Worm (Caenorhabditis elegans) whole organism, L1 larva: Measurements from ENCODE around the gene rpl-36.

Experiments
- C16A3.4 ChIP-seq: fragments of 150-350 bp; optimal IDR thresholded peaks from 2 replicates; lab custom pipeline; 2014; ENCODE audit warnings: missing biosample characterization, missing genetic modification characterization
- C34B4.2 ChIP-seq: sonication (generic microtip); optimal IDR thresholded peaks from 2 replicates; lab custom pipeline; 2017; ENCODE audit warnings: mild to moderate bottlenecking, missing genetic modification characterization, missing compliant biosample characterization
- Y116A8C.19 ChIP-seq: sonication (generic microtip); optimal IDR thresholded peaks from 2 replicates; lab custom pipeline; 2016; ENCODE audit warnings: missing compliant biosample characterization, missing genetic modification characterization, borderline replicate concordance
- ama-1 ChIP-seq: fragments of 150-350 bp; optimal IDR thresholded peaks from 2 replicates; lab custom pipeline; 2014
- blmp-1 ChIP-seq: fragments of 150-350 bp; optimal IDR thresholded peaks from 2 replicates; lab custom pipeline; 2014; ENCODE audit warnings: missing biosample characterization, missing genetic modification characterization
- ceh-63 ChIP-seq: fragments of 200-800 bp; sonication (Bioruptor generic); optimal IDR thresholded peaks from 2 replicates; lab custom pipeline; 2018; ENCODE audit warnings: mild to moderate bottlenecking, missing genetic modification characterization, missing compliant biosample characterization
- ceh-8 ChIP-seq: fragments of 200-800 bp; sonication (Bioruptor generic); optimal IDR thresholded peaks from 2 replicates; lab custom pipeline; 2018; ENCODE audit warnings: mild to moderate bottlenecking, missing genetic modification characterization, moderate library complexity, missing compliant biosample characterization
- ces-1 ChIP-seq: fragments of 150-350 bp; optimal IDR thresholded peaks from 2 replicates; lab custom pipeline; 2014; ENCODE audit warnings: missing biosample characterization, missing genetic modification reagents, missing genetic modification characterization
- dpl-1 ChIP-seq, 3 experiments: fragments of 150-350 bp in 2 of 3; sonication (generic microtip) in 1 of 3; optimal IDR thresholded peaks; 2 replicates each; lab custom pipeline; 2014 to 2017; ENCODE audit warnings: missing biosample characterization in 3 of 3, missing genetic modification characterization in 3 of 3, missing genetic modification reagents in 3 of 3
- dsc-1 ChIP-seq: sonication (generic microtip); optimal IDR thresholded peaks from 2 replicates; lab custom pipeline; 2016; ENCODE audit warnings: mild to moderate bottlenecking, missing genetic modification characterization, missing compliant biosample characterization
- efl-1 ChIP-seq, 4 experiments: fragments of 150-350 bp; optimal IDR thresholded peaks in 3 of 4; peaks in 1 of 4; 1 replicate in 1 of 4; 2 replicates in 3 of 4; lab custom pipeline; 2014; ENCODE audit warnings: missing biosample characterization in 2 of 4, missing genetic modification characterization in 2 of 4, missing genetic modification reagents in 2 of 4
- egl-13 ChIP-seq: sonication (generic microtip); optimal IDR thresholded peaks from 2 replicates; lab custom pipeline; 2016; ENCODE audit warnings: missing genotype, missing genetic modification reagents, missing genetic modification characterization, missing compliant biosample characterization
- egl-27 ChIP-seq, 2 experiments: fragments of 150-350 bp in 1 of 2; sonication (generic microtip); optimal IDR thresholded peaks; 3 replicates each; lab custom pipeline; 2017 to 2018; ENCODE audit warnings: missing biosample characterization in 2 of 2, missing genetic modification characterization in 2 of 2, missing genetic modification reagents in 2 of 2
- fkh-10 ChIP-seq: sonication (generic microtip); optimal IDR thresholded peaks from 2 replicates; lab custom pipeline; 2017; ENCODE audit warnings: missing biosample characterization, missing genetic modification reagents, missing genetic modification characterization
- fkh-4 ChIP-seq: sonication (generic microtip); optimal IDR thresholded peaks from 2 replicates; lab custom pipeline; 2016; ENCODE audit warnings: missing compliant biosample characterization, missing genetic modification characterization, borderline replicate concordance
- grh-1 ChIP-seq: fragments of 200-800 bp; sonication (Bioruptor generic); IDR thresholded peaks from 2 replicates; pipeline ENCODE4 v1.3.6; 2022; ENCODE audit warnings: missing genetic modification reagents, missing genetic modification characterization, missing compliant biosample characterization
- hlh-17 ChIP-seq: fragments of 200-800 bp; sonication (Bioruptor generic); optimal IDR thresholded peaks from 2 replicates; lab custom pipeline; 2018; ENCODE audit warnings: missing genetic modification characterization, mild to moderate bottlenecking, missing compliant biosample characterization, moderate library complexity, borderline replicate concordance
- hpl-2 ChIP-seq: fragments of 150-350 bp; optimal IDR thresholded peaks from 2 replicates; lab custom pipeline; 2014; ENCODE audit warnings: missing biosample characterization, missing genetic modification reagents, missing genetic modification characterization
- irx-1 ChIP-seq: sonication (generic microtip); optimal IDR thresholded peaks from 2 replicates; lab custom pipeline; 2016; ENCODE audit warnings: missing genetic modification characterization, missing compliant biosample characterization
- jun-1 ChIP-seq: fragments of 150-350 bp; optimal IDR thresholded peaks from 2 replicates; lab custom pipeline; 2014; ENCODE audit warnings: missing biosample characterization, missing genetic modification reagents, missing genetic modification characterization
- lin-13 ChIP-seq: fragments of 150-350 bp; optimal IDR thresholded peaks from 2 replicates; lab custom pipeline; 2014; ENCODE audit warnings: missing biosample characterization, missing genetic modification reagents, missing genetic modification characterization
- lin-15B ChIP-seq: fragments of 150-350 bp; sonication (generic microtip); optimal IDR thresholded peaks from 3 replicates; lab custom pipeline; 2014; ENCODE audit warnings: missing biosample characterization, missing genetic modification characterization
- lin-35 ChIP-seq, 2 experiments: fragments of 150-350 bp; optimal IDR thresholded peaks; 2 replicates each; lab custom pipeline; 2014; ENCODE audit warnings: missing biosample characterization in 2 of 2, missing genetic modification characterization in 2 of 2, missing genetic modification reagents in 2 of 2
- lsy-2 ChIP-seq, 2 experiments: fragments of 150-350 bp; optimal IDR thresholded peaks; 2 replicates each; lab custom pipeline; 2014; ENCODE audit warnings: missing biosample characterization in 2 of 2, missing genetic modification characterization in 2 of 2
- mab-9 ChIP-seq: fragments of 200-800 bp; sonication (Bioruptor generic); IDR thresholded peaks from 2 replicates; pipeline ENCODE4 v1.3.6; 2022; ENCODE audit warnings: missing genetic modification reagents, missing genetic modification characterization, missing compliant biosample characterization
- mep-1 ChIP-seq: fragments of 150-350 bp; optimal IDR thresholded peaks from 2 replicates; lab custom pipeline; 2014; ENCODE audit warnings: missing biosample characterization, missing genetic modification characterization
- nhr-12 ChIP-seq: sonication (generic microtip); optimal IDR thresholded peaks from 2 replicates; lab custom pipeline; 2017; ENCODE audit warnings: missing biosample characterization, missing genetic modification characterization
- nhr-19 ChIP-seq: fragments of 200-800 bp; sonication (Bioruptor generic); conservative IDR thresholded peaks from 2 replicates; pipeline ENCODE4 v1.3.6; 2022; ENCODE audit warnings: missing genetic modification characterization, missing compliant biosample characterization
- nhr-237 ChIP-seq: fragments of 150-350 bp; optimal IDR thresholded peaks from 2 replicates; lab custom pipeline; 2014; ENCODE audit warnings: missing biosample characterization, missing genetic modification characterization
- nhr-47 ChIP-seq: sonication (generic microtip); optimal IDR thresholded peaks from 2 replicates; lab custom pipeline; 2016; ENCODE audit warnings: mild to moderate bottlenecking, missing genetic modification characterization, moderate library complexity, missing compliant biosample characterization
- nhr-71 ChIP-seq: sonication (generic microtip); optimal IDR thresholded peaks from 2 replicates; lab custom pipeline; 2016; ENCODE audit warnings: mild to moderate bottlenecking, missing genetic modification characterization, moderate library complexity, missing compliant biosample characterization
- nhr-76 ChIP-seq: sonication (generic microtip); optimal IDR thresholded peaks from 2 replicates; lab custom pipeline; 2017; ENCODE audit warnings: missing biosample characterization, missing genetic modification characterization
- nhr-77 ChIP-seq: fragments of 150-350 bp; optimal IDR thresholded peaks from 2 replicates; lab custom pipeline; 2014; ENCODE audit warnings: missing biosample characterization, missing genetic modification characterization
- nhr-84 ChIP-seq: sonication (generic microtip); optimal IDR thresholded peaks from 2 replicates; lab custom pipeline; 2017; ENCODE audit warnings: missing biosample characterization, missing genetic modification characterization
- nhr-90 ChIP-seq: sonication (generic microtip); optimal IDR thresholded peaks from 2 replicates; lab custom pipeline; 2016; ENCODE audit warnings: mild to moderate bottlenecking, missing genetic modification characterization, missing compliant biosample characterization; ENCODE audit not compliant: poor library complexity
- pag-3 ChIP-seq: sonication (generic microtip); optimal IDR thresholded peaks from 2 replicates; lab custom pipeline; 2017; ENCODE audit warnings: missing genetic modification characterization, mild to moderate bottlenecking, missing compliant biosample characterization, antibody characterized with exemption, borderline replicate concordance; ENCODE audit not compliant: insufficient read depth
- pax-3 ChIP-seq: fragments of 200-800 bp; sonication (Bioruptor generic); optimal IDR thresholded peaks from 2 replicates; lab custom pipeline; 2018; ENCODE audit warnings: mild to moderate bottlenecking, missing genetic modification characterization, moderate library complexity, missing compliant biosample characterization
- pqm-1 ChIP-seq: sonication (generic microtip); optimal IDR thresholded peaks from 3 replicates; lab custom pipeline; 2017; ENCODE audit warnings: missing biosample characterization, missing genetic modification characterization
- rnt-1 ChIP-seq: sonication (generic microtip); optimal IDR thresholded peaks from 2 replicates; lab custom pipeline; 2016; ENCODE audit warnings: mild to moderate bottlenecking, missing genetic modification characterization, moderate library complexity, missing compliant biosample characterization
- skn-1 ChIP-seq: fragments of 150-350 bp; optimal IDR thresholded peaks from 2 replicates; lab custom pipeline; 2014; ENCODE audit warnings: missing biosample characterization, missing genetic modification characterization
- snu-23 ChIP-seq: sonication (generic microtip); optimal IDR thresholded peaks from 2 replicates; lab custom pipeline; 2016; ENCODE audit warnings: missing genetic modification characterization, missing compliant biosample characterization
- sptf-1 ChIP-seq: fragments of 150-350 bp; optimal IDR thresholded peaks from 2 replicates; lab custom pipeline; 2014; ENCODE audit warnings: missing biosample characterization, missing genetic modification characterization
- swsn-7 ChIP-seq: sonication (generic microtip); optimal IDR thresholded peaks from 2 replicates; lab custom pipeline; 2016; ENCODE audit warnings: missing genetic modification characterization, missing compliant biosample characterization
- tbx-2 ChIP-seq: sonication (generic microtip); optimal IDR thresholded peaks from 2 replicates; lab custom pipeline; 2016; ENCODE audit warnings: missing genetic modification characterization, missing compliant biosample characterization
- tlp-1 ChIP-seq: fragments of 150-350 bp; optimal IDR thresholded peaks from 2 replicates; lab custom pipeline; 2014; ENCODE audit warnings: missing biosample characterization, missing genetic modification characterization
- unc-130 ChIP-seq: fragments of 150-350 bp; optimal IDR thresholded peaks from 2 replicates; lab custom pipeline; 2017; ENCODE audit warnings: missing biosample characterization, missing genetic modification characterization, inconsistent platforms
- unc-30 ChIP-seq: sonication (generic microtip); optimal IDR thresholded peaks from 2 replicates; lab custom pipeline; 2017; ENCODE audit warnings: missing biosample characterization, missing genetic modification characterization
- unc-62 ChIP-seq: fragments of 150-350 bp; optimal IDR thresholded peaks from 2 replicates; lab custom pipeline; 2014; ENCODE audit warnings: missing biosample characterization, missing genetic modification reagents, missing genetic modification characterization
- unc-98 ChIP-seq: fragments of 200-800 bp; sonication (Bioruptor generic); IDR thresholded peaks from 2 replicates; pipeline ENCODE4 v1.3.6; 2022; ENCODE audit warnings: missing genetic modification characterization, missing compliant biosample characterization
- xbp-1 ChIP-seq: sonication (generic microtip); optimal IDR thresholded peaks from 2 replicates; lab custom pipeline; 2016; ENCODE audit warnings: missing genetic modification characterization, missing compliant biosample characterization
- zip-4 ChIP-seq: fragments of 200-800 bp; sonication (Bioruptor generic); optimal IDR thresholded peaks from 2 replicates; lab custom pipeline; 2018; ENCODE audit warnings: mild to moderate bottlenecking, missing genetic modification characterization, moderate library complexity, missing compliant biosample characterization

Gene rpl-36

DNA sequence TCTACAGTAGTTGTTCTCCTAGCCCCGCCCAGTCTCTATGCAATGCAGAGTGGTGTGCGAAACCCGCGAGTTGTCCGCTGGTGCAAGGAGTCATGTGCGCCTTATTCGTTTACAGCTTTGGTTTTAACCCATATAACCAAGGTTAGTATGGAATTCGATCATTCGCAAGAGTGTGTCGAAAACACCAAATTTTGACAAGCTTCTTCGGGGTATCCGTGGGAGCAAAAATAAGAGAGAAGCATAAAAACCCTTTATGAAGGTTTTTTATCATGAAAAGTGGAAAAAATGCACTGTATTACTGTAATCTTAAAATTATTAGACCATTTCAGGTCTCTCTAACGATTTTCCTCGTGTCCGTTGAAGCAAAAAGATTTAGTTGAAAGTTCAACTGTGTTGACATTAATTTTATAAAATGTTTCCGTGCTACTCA lies 37.9 kb upstream of the rpl-36 start (continued):
- TF ChIP-seq zip-4 (GFP tag; lab: Kevin White, UChicago), result peak; percentile 32
- peak; percentile 33 for TF ChIP-seq dsc-1
- TF ChIP-seq lin-15B, result no peak
- TF ChIP-seq hlh-17 (GFP tag; lab: Kevin White, UChicago), result no peak
- no peak for TF ChIP-seq hpl-2 (GFP tag; lab: Kevin White, UChicago)
- TF ChIP-seq nhr-71 (tag; lab: Kevin White, UChicago), result peak; percentile 68
- no peak for TF ChIP-seq nhr-84 (tag; lab: Kevin White, UChicago)
- TF ChIP-seq egl-27 (tag; optimal IDR thresholded peaks at IDR 0.05; lab: Kevin White, UChicago), result peak in 1 of 2 experiments; percentile 12
- TF ChIP-seq jun-1 (tag; lab: Kevin White, UChicago), result no peak
- no peak for TF ChIP-seq unc-98 (GFP tag; lab: Robert Waterston, UW)
- TF ChIP-seq nhr-47 (tag; lab: Kevin White, UChicago), result peak; percentile 74
- no peak for TF ChIP-seq nhr-237 (tag; lab: Kevin White, UChicago)
- TF ChIP-seq swsn-7 (tag; lab: Kevin White, UChicago), result peak; percentile 56
- no peak for TF ChIP-seq mep-1 (tag; lab: Kevin White, UChicago)
- TF ChIP-seq dpl-1 (GFP tag; optimal IDR thresholded peaks at IDR 0.05; lab: Kevin White, UChicago), result no peak
- no peak for TF ChIP-seq ceh-63 (GFP tag; lab: Kevin White, UChicago)
- TF ChIP-seq pqm-1 (tag; lab: Kevin White, UChicago), result no peak
- TF ChIP-seq nhr-90 (tag; lab: Kevin White, UChicago), result peak; percentile 78
- peak; percentile 3 for TF ChIP-seq xbp-1 (tag; lab: Kevin White, UChicago)
- TF ChIP-seq rnt-1 (tag; lab: Kevin White, UChicago), result peak; percentile 33
- TF ChIP-seq C16A3.4 (tag; lab: Kevin White, UChicago), result no peak
- TF ChIP-seq lin-35 (GFP tag; optimal IDR thresholded peaks at IDR 0.05; lab: Kevin White, UChicago), result no peak
- no peak for TF ChIP-seq unc-62
- no peak for TF ChIP-seq pax-3 (tag; lab: Kevin White, UChicago)
- no peak for TF ChIP-seq Y116A8C.19 (tag; lab: Kevin White, UChicago)
- TF ChIP-seq C34B4.2 (tag; lab: Kevin White, UChicago), result no peak
- no peak for TF ChIP-seq unc-130 (tag; lab: Kevin White, UChicago)
- TF ChIP-seq ces-1 (GFP tag; lab: Kevin White, UChicago), result no peak
- TF ChIP-seq grh-1 (GFP tag; lab: Robert Waterston, UW), result no peak; the same call in 1 of the 2 replicates
- TF ChIP-seq tbx-2 (tag; lab: Kevin White, UChicago), result no peak
- TF ChIP-seq egl-13, result no peak
- TF ChIP-seq unc-30, result no peak
- no peak for TF ChIP-seq tlp-1 (tag; lab: Kevin White, UChicago)
- no peak for TF ChIP-seq lin-13 (GFP tag; lab: Kevin White, UChicago)
- TF ChIP-seq ceh-8 (GFP tag; lab: Kevin White, UChicago), result no peak
- no peak for TF ChIP-seq mab-9
- TF ChIP-seq nhr-12 (tag; lab: Kevin White, UChicago), result no peak
- no peak for TF ChIP-seq nhr-76 (tag; lab: Kevin White, UChicago)
- TF ChIP-seq snu-23 (GFP tag; lab: Kevin White, UChicago), result peak; percentile 45
- no peak for TF ChIP-seq pag-3 (tag; lab: Kevin White, UChicago)
- peak in 1 of 2 experiments; percentile 30 for TF ChIP-seq lsy-2 (tag; optimal IDR thresholded peaks at IDR 0.05; lab: Kevin White, UChicago)
- TF ChIP-seq fkh-4, result no peak
- TF ChIP-seq efl-1 (optimal IDR thresholded peaks at IDR 0.05; lab: Kevin White, UChicago), result peak in 1 of 2 experiments; percentile 41
- peak in 1 of 2 experiments; percentile 50 for TF ChIP-seq efl-1 (GFP tag; optimal IDR thresholded peaks at IDR 0.05 in 1 of 2; lab: Kevin White, UChicago)
- no peak for TF ChIP-seq skn-1
- TF ChIP-seq nhr-77, result no peak
- TF ChIP-seq nhr-19, result peak; percentile 67
- TF ChIP-seq fkh-10, result no peak
- TF ChIP-seq ama-1 (lab: Kevin White, UChicago), result peak; percentile 42
- no peak for TF ChIP-seq sptf-1 (tag; lab: Kevin White, UChicago)
- TF ChIP-seq irx-1 (tag; lab: Kevin White, UChicago), result no peak
- TF ChIP-seq blmp-1 (tag; lab: Kevin White, UChicago), result no peak
